Fruit fly (Drosophila melanogaster) whole organism, adult: Measurements from ENCODE around the gene CG33631.
A peak's percentile ranks its signal among the peaks of the same experiment; 100 is the strongest.

Experiments
- CG11617 ChIP-seq: fragments of 200-800 bp; sonication (Bioruptor generic); optimal IDR thresholded peaks from 2 replicates; lab custom pipeline; 2017; ENCODE audit warnings: mild to moderate bottlenecking, missing biosample characterization, missing genetic modification reagents, missing genetic modification characterization
- CG12768 ChIP-seq: fragments of 200-800 bp; sonication (Bioruptor generic); optimal IDR thresholded peaks from 2 replicates; lab custom pipeline; 2017; ENCODE audit warnings: missing biosample characterization, missing genetic modification characterization, mild to moderate bottlenecking, moderate library complexity, missing genetic modification reagents
- CG14711 ChIP-seq: fragments of 200-800 bp; sonication (Bioruptor generic); optimal IDR thresholded peaks from 2 replicates; lab custom pipeline; 2018; ENCODE audit warnings: missing biosample characterization, mild to moderate bottlenecking, missing genetic modification characterization, moderate library complexity
- CG1620 ChIP-seq: fragments of 200-800 bp; sonication (Bioruptor generic); optimal IDR thresholded peaks from 2 replicates; lab custom pipeline; 2016; ENCODE audit warnings: missing biosample characterization, missing genetic modification characterization
- CG33017 ChIP-seq: fragments of 200-800 bp; sonication (Bioruptor generic); optimal IDR thresholded peaks from 2 replicates; lab custom pipeline; 2018; ENCODE audit warnings: missing biosample characterization, mild to moderate bottlenecking, missing genetic modification characterization, moderate library complexity
- CG5204 ChIP-seq: fragments of 200-800 bp; sonication (Bioruptor generic); optimal IDR thresholded peaks from 2 replicates; lab custom pipeline; 2016; ENCODE audit warnings: missing biosample characterization, missing genetic modification characterization
- CG7045 ChIP-seq: fragments of 200-800 bp; sonication (Bioruptor generic); optimal IDR thresholded peaks from 2 replicates; lab custom pipeline; 2017; ENCODE audit warnings: missing biosample characterization, mild to moderate bottlenecking, missing genetic modification characterization
- CG7101 ChIP-seq: fragments of 200-800 bp; sonication (Bioruptor generic); optimal IDR thresholded peaks from 2 replicates; lab custom pipeline; 2018; ENCODE audit warnings: missing biosample characterization, mild to moderate bottlenecking, missing genetic modification characterization, moderate library complexity
- Clk ChIP-seq: fragments of 200-800 bp; sonication (Bioruptor generic); optimal IDR thresholded peaks from 2 replicates; lab custom pipeline; 2017; ENCODE audit warnings: missing biosample characterization, missing genetic modification characterization
- Crg-1 ChIP-seq: fragments of 200-800 bp; sonication (Bioruptor generic); optimal IDR thresholded peaks from 2 replicates; lab custom pipeline; 2016; ENCODE audit warnings: missing biosample characterization, missing genetic modification characterization
- Hr96 ChIP-seq: fragments of 200-800 bp; sonication (Bioruptor generic); optimal IDR thresholded peaks from 2 replicates; lab custom pipeline; 2016; ENCODE audit warnings: missing biosample characterization, missing genetic modification characterization
- Mnt ChIP-seq: fragments of 200-800 bp; sonication (Bioruptor generic); optimal IDR thresholded peaks from 2 replicates; lab custom pipeline; 2016; ENCODE audit warnings: missing biosample characterization, mild to moderate bottlenecking, missing genetic modification characterization
- bab1 ChIP-seq: fragments of 200-800 bp; sonication (Bioruptor generic); optimal IDR thresholded peaks from 3 replicates; lab custom pipeline; 2019; ENCODE audit warnings: missing biosample characterization, mild to moderate bottlenecking, missing genetic modification characterization, moderate library complexity
- cic ChIP-seq: fragments of 200-800 bp; sonication (Bioruptor generic); optimal IDR thresholded peaks from 2 replicates; lab custom pipeline; 2017; ENCODE audit warnings: missing biosample characterization, mild to moderate bottlenecking, missing genetic modification characterization, moderate library complexity
- cnc ChIP-seq, 2 experiments: fragments of >200 bp; optimal IDR thresholded peaks; 2 replicates each; lab custom pipeline; 2017
- kay ChIP-seq: fragments of 200-800 bp; sonication (Bioruptor generic); peaks from one replicate; lab custom pipeline; 2016; ENCODE audit warnings: missing biosample characterization, missing genetic modification characterization, borderline replicate concordance
- ovo ChIP-seq: fragments of 200-800 bp; sonication (Bioruptor generic); optimal IDR thresholded peaks from 2 replicates; lab custom pipeline; 2016; ENCODE audit warnings: missing biosample characterization, missing genetic modification characterization
- pad ChIP-seq: fragments of 200-800 bp; sonication (Bioruptor generic); optimal IDR thresholded peaks from 3 replicates; lab custom pipeline; 2017; ENCODE audit warnings: missing biosample characterization, missing genetic modification characterization, mild to moderate bottlenecking, moderate library complexity, missing genetic modification reagents
- tj ChIP-seq: fragments of 200-800 bp; sonication (Bioruptor generic); optimal IDR thresholded peaks from 3 replicates; lab custom pipeline; 2017; ENCODE audit warnings: missing biosample characterization, mild to moderate bottlenecking, missing genetic modification characterization, moderate library complexity
- toe ChIP-seq: fragments of 200-800 bp; sonication (Bioruptor generic); optimal IDR thresholded peaks from 2 replicates; lab custom pipeline; 2016; ENCODE audit warnings: missing biosample characterization, missing genetic modification characterization

CG33631 gene

DNA sequence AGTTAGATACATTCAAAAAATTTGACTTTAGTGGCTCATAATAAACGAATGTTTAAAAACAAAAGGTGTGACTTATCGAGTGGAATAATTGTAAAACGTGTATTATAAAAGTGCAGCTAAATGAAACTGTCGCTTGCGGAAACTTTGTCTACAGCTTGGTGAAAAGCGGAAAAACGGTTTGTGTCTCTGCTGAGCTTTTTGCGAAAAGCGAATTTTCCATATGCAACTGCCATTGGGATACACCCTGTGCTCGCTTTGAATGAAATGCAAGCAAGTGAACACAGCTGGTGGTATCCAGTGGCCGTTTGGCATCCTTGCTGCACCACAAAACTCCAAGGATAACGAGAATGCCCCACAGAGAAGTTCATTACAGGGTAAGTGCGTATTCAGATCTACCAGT is 27.1 kb downstream of the CG33631 start:
- TF ChIP-seq CG11617 (GFP tag; lab: Kevin White, UChicago) = no peak
- peak; percentile 42 for TF ChIP-seq cic

dm6 chr3R:10091513-10091912 is 27.7 kb downstream of the CG33631 start:
- TF ChIP-seq toe (GFP tag; lab: Kevin White, UChicago) (no peak), kay (GFP tag; lab: Kevin White, UChicago) (peak; percentile 95)

DNA sequence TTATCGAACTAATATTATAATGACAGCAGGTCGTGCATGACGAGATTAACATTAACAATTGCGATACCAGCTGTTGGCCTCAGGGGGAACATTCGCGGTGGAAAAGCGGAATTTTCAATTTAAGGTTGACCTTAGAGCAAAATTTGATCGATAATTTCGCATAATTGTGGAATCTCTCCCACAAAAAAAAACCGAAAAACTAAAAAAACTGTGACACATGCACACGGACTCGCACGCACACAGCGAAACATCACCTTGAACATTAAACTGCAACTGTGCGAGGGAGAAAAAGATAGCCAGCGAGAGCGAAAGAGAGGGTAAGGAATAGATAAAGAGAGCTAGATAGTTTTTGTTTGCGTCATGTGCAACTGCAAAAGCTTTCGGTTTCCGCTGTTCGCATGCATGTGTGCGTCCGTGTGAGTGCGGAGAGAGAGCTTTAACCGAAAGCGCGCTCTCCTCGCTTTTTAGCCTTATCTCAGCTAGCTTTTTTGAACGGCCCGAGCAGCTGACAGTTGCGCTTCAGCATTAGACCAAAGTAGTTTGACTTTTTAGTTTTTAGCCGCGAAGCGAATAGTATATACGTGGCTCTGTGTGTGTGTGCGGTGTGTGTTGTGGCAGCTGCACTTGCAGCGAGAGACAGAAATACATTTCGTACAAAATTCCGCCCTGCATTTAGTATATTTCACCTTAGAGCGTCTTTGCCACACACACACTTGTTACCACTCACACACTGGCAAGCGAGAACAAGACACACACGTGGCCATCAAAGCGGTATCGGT is 29.6 kb downstream of the CG33631 start:
- peak in 1 of 2 experiments; percentile 32 for TF ChIP-seq cnc (optimal IDR thresholded peaks at IDR 0.05; lab: Kevin White, UChicago)
- peak; percentile 49 for TF ChIP-seq CG7101 (tag; lab: Kevin White, UChicago)
- TF ChIP-seq CG7045 (GFP tag; lab: Kevin White, UChicago) = peak; percentile 17
- TF ChIP-seq CG12768 (GFP tag; lab: Kevin White, UChicago) = peak; percentile 59
- no peak for TF ChIP-seq bab1 (GFP tag; lab: Kevin White, UChicago)
- TF ChIP-seq CG33017 (tag; lab: Kevin White, UChicago) = peak; percentile 52
- TF ChIP-seq Crg-1 (GFP tag; lab: Kevin White, UChicago) = no peak
- TF ChIP-seq CG11617 (GFP tag; lab: Kevin White, UChicago) = peak; percentile 40
- TF ChIP-seq Clk (GFP tag; lab: Kevin White, UChicago) = no peak
- TF ChIP-seq Mnt = peak; percentile 77
- peak; percentile 57 for TF ChIP-seq tj (GFP tag; lab: Kevin White, UChicago)
- peak; percentile 85 for TF ChIP-seq cic
- peak; percentile 98 for TF ChIP-seq kay (GFP tag; lab: Kevin White, UChicago)
- no peak for TF ChIP-seq ovo (GFP tag; lab: Kevin White, UChicago)

DNA sequence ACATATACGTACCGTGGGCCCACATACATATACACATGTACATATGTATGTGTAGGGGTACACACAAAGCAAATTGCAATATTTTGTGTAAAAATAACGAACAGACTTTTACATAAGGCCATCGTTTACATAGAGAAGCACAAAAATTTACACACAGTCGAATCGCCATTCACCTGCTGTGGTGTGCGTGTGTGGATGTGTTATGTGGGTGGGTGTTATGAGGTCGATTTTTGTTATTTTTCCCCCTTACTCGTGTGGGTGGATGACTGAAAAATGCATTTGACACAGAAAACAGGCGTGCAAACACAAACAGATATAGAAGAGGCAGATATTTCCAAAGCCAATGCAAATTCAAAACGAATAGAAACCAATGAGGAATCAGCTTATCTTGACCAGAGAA is 31.2 kb downstream of the CG33631 start:
- TF ChIP-seq Clk (GFP tag; lab: Kevin White, UChicago) (no peak), pad (GFP tag; lab: Kevin White, UChicago) (peak; percentile 4), CG1620 (no peak), CG33017 (tag; lab: Kevin White, UChicago) (no peak), kay (GFP tag; lab: Kevin White, UChicago) (peak; percentile 65)

- TF ChIP-seq kay (GFP tag; lab: Kevin White, UChicago) (peak; percentile 90), ovo (GFP tag; lab: Kevin White, UChicago) (no peak)
These were observed 32.0 kb downstream of the CG33631 start for dm6 chr3R:10095765-10096164.

DNA sequence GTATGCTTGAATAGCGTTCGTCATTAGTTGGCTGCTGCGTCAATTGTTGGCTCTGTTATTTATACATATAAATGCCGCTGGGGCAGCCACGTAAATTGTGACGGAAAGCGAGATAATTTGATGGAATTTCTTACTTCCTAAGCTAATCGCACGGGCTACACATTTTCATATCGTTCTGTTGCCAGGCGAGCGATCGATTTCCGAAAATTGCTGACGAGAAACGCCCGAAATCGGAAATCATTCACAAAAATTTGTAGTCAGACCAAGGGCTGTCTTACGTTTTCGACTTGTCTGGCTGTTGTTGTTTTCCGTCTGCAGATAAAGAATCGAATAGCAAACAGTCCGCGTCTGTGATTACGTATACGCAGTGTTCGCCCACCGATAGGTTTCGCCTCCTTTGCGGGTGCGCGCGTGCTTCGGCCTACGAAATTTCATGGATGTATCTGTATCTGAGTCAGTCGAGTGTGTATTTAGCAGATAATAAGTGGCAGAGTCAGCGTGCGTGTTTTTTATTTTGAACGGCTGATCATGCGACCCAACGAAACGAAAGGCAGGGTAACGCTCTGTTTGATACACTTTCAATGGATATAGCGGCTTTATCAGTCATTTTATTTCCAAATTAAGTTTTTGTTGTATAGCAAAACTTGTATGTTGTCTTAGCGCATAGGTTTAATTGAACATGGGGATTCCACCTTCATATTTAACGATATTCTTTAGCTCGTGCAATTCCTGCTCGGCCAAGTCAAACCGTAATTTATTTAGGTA is 33.9 kb downstream of the CG33631 start:
- no peak for TF ChIP-seq cnc (optimal IDR thresholded peaks at IDR 0.05; lab: Kevin White, UChicago)
- peak; percentile 35 for TF ChIP-seq Mnt
- TF ChIP-seq pad (GFP tag; lab: Kevin White, UChicago) = no peak
- TF ChIP-seq kay (GFP tag; lab: Kevin White, UChicago) = no peak
- TF ChIP-seq toe (GFP tag; lab: Kevin White, UChicago) = no peak
- TF ChIP-seq CG12768 (GFP tag; lab: Kevin White, UChicago) = no peak
- TF ChIP-seq CG7045 (GFP tag; lab: Kevin White, UChicago) = peak; percentile 26
- TF ChIP-seq CG33017 (tag; lab: Kevin White, UChicago) = peak; percentile 3
- no peak for TF ChIP-seq CG7101 (tag; lab: Kevin White, UChicago)
- no peak for TF ChIP-seq CG5204
- TF ChIP-seq cic = peak; percentile 70

dm6 chr3R:10098296-10098675 is 34.5 kb downstream of the CG33631 start:
- TF ChIP-seq Hr96 (GFP tag; lab: Kevin White, UChicago) (no peak), CG12768 (GFP tag; lab: Kevin White, UChicago) (no peak), CG7101 (tag; lab: Kevin White, UChicago) (no peak), kay (GFP tag; lab: Kevin White, UChicago) (no peak), pad (GFP tag; lab: Kevin White, UChicago) (no peak), CG14711 (no peak), bab1 (GFP tag; lab: Kevin White, UChicago) (no peak), cnc (optimal IDR thresholded peaks at IDR 0.05; lab: Kevin White, UChicago) (no peak), Clk (GFP tag; lab: Kevin White, UChicago) (no peak), toe (GFP tag; lab: Kevin White, UChicago) (no peak), Mnt (no peak), ovo (GFP tag; lab: Kevin White, UChicago) (no peak), CG33017 (tag; lab: Kevin White, UChicago) (no peak), CG5204 (no peak), Crg-1 (GFP tag; lab: Kevin White, UChicago) (no peak), tj (GFP tag; lab: Kevin White, UChicago) (no peak)
